Fruit fly (Drosophila melanogaster): Measurements from ENCODE around the gene CG33796.

CG33796 gene

DNA sequence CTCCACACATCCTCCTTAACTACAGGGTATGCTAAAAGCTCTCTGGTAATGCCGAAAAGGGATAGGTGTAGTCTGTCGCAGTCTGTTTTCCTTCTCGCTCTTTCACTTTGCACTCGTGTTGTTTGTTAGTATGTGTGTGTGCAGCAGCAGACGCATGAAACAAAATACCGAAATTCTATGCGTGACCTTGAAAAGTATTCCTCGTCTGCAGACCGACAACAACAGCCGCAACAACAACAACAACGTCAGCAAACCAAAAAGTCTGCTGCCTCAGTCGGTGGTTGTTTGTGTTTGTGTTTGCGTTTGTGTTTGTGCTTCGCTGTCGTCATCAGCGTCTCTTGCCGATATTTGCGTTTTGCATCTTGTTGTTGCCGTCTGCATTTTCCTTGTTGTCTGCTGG is 8.5 kb upstream of the CG33796 start:
- TF ChIP-seq Hr83 (GFP tag; optimal IDR thresholded peaks at IDR 0.05; ENCODE audit: poor library complexity, severe bottlenecking) (peak; percentile 78), Hr78 (GFP tag; optimal IDR thresholded peaks at IDR 0.05) (no peak), CrebA (GFP tag; optimal IDR thresholded peaks at IDR 0.05; ENCODE audit: borderline replicate concordance) (no peak), Abd-B (GFP tag; optimal IDR thresholded peaks at IDR 0.05) (no peak), Vsx2 (GFP tag; optimal IDR thresholded peaks at IDR 0.05; ENCODE audit: partially characterized antibody) (peak; percentile 31), dl (GFP tag; optimal IDR thresholded peaks at IDR 0.05; ENCODE audit: insufficient read depth in 1 of 2, partially characterized antibody in 2 of 2) (peak in 1 of 2 experiments; percentile 35), woc (GFP tag; optimal IDR thresholded peaks at IDR 0.05) (peak; percentile 79), Dif (GFP tag; optimal IDR thresholded peaks at IDR 0.05; ENCODE audit: partially characterized antibody) (peak; percentile 10), N (GFP tag; optimal IDR thresholded peaks at IDR 0.05) (no peak), pan (optimal IDR thresholded peaks at IDR 0.05) (no peak), Rel (GFP tag; optimal IDR thresholded peaks at IDR 0.05) (peak; percentile 31), Rel (tag; optimal IDR thresholded peaks at IDR 0.05) (peak; percentile 13)

DNA sequence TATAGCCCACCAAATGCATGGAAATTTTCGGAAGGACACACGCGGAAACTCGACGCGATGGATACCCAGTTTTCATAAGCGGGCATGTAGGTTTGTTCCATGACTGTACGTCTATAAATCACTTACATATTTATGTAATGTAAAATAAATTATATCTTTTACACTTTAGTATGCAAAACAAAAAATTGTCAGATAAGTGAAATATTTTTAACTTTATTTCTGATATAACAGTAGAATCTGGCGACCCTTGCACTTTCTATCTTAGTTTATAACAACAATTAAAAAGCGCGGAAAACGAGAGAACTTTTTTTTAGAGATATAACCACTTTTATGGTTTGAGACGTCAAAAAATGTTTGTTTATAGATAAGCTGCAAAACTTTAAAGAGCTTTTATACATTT is 7.8 kb upstream of the CG33796 start:
- TF ChIP-seq HLH106 (tag; optimal IDR thresholded peaks at IDR 0.05) = no peak
- TF ChIP-seq dsf (GFP tag; optimal IDR thresholded peaks at IDR 0.05; ENCODE audit: borderline replicate concordance) = no peak
- TF ChIP-seq br (GFP tag; optimal IDR thresholded peaks at IDR 0.05) = no peak
- no peak for TF ChIP-seq foxo (GFP tag; optimal IDR thresholded peaks at IDR 0.05)
- no peak for TF ChIP-seq pan (optimal IDR thresholded peaks at IDR 0.05)

DNA sequence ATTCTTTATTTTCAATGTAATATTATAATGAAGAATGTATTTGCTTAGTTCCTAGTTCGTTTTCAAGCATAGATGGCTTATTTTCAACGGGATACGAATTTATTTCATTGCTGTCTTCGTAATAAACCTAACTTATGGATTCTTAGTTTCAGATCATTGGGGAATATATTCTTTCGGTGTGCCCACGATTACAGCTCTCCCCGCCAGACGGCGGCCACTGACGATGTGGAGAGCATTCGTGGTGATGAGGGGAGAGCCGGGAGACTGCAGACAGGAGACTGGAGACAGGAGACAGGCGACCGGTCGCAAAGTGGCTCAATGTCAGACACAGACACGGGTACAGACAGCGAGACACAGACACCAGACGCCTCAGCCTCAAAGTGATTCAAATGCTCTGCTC is 7.4 kb upstream of the CG33796 start:
- TF ChIP-seq CG9705 (GFP tag; optimal IDR thresholded peaks at IDR 0.05) (peak; percentile 40), br (GFP tag; optimal IDR thresholded peaks at IDR 0.05) (peak; percentile 36), lola (GFP tag; optimal IDR thresholded peaks at IDR 0.05) (no peak), jim (GFP tag; optimal IDR thresholded peaks at IDR 0.05) (no peak), Mio (GFP tag; optimal IDR thresholded peaks at IDR 0.05) (no peak), rgr (GFP tag; optimal IDR thresholded peaks at IDR 0.05) (peak; percentile 45), dl (GFP tag; optimal IDR thresholded peaks at IDR 0.05; ENCODE audit: insufficient read depth in 1 of 2, partially characterized antibody in 2 of 2) (peak in 1 of 2 experiments; percentile 22), Myc (optimal IDR thresholded peaks at IDR 0.05) (no peak), CG32264 (GFP tag; optimal IDR thresholded peaks at IDR 0.05) (no peak), Rel (GFP tag; optimal IDR thresholded peaks at IDR 0.05) (no peak), Rel (tag; optimal IDR thresholded peaks at IDR 0.05) (peak; percentile 17), Dfd (GFP tag; optimal IDR thresholded peaks at IDR 0.05) (no peak), Sp1 (GFP tag; optimal IDR thresholded peaks at IDR 0.05) (peak; percentile 72), brk (GFP tag; optimal IDR thresholded peaks at IDR 0.05) (peak; percentile 22), Jra (GFP tag; optimal IDR thresholded peaks at IDR 0.05) (no peak), foxo (GFP tag; optimal IDR thresholded peaks at IDR 0.05) (peak in 1 of 2 experiments; percentile 61), HLH106 (tag; optimal IDR thresholded peaks at IDR 0.05) (peak; percentile 76), dsf (GFP tag; optimal IDR thresholded peaks at IDR 0.05; ENCODE audit: borderline replicate concordance) (no peak), usp (GFP tag; optimal IDR thresholded peaks at IDR 0.05) (no peak), h (GFP tag; optimal IDR thresholded peaks at IDR 0.05) (peak; percentile 56), Hnf4 (GFP tag; optimal IDR thresholded peaks at IDR 0.05) (no peak), psq (GFP tag; optimal IDR thresholded peaks at IDR 0.05) (peak; percentile 61), Hr83 (GFP tag; optimal IDR thresholded peaks at IDR 0.05; ENCODE audit: poor library complexity, severe bottlenecking) (peak; percentile 42), dmrt93B (GFP tag; optimal IDR thresholded peaks at IDR 0.05) (peak; percentile 15), tai (GFP tag; optimal IDR thresholded peaks at IDR 0.05) (no peak), ey (GFP tag; optimal IDR thresholded peaks at IDR 0.05) (peak; percentile 45), woc (GFP tag; optimal IDR thresholded peaks at IDR 0.05) (peak; percentile 69), OdsH (GFP tag; optimal IDR thresholded peaks at IDR 0.05) (peak; percentile 62), Abd-B (GFP tag; optimal IDR thresholded peaks at IDR 0.05) (no peak), CrebA (GFP tag; optimal IDR thresholded peaks at IDR 0.05; ENCODE audit: borderline replicate concordance) (no peak), GATAd (GFP tag; optimal IDR thresholded peaks at IDR 0.05) (no peak), Dif (GFP tag; optimal IDR thresholded peaks at IDR 0.05; ENCODE audit: partially characterized antibody) (peak; percentile 63), fru (GFP tag; optimal IDR thresholded peaks at IDR 0.05) (peak; percentile 48), Vsx2 (GFP tag; optimal IDR thresholded peaks at IDR 0.05; ENCODE audit: partially characterized antibody) (peak; percentile 70)
